Fruit fly (Drosophila melanogaster) whole organism, embryonic: ENCODE results near the gene bnl.

ENCODE experiments used
- CG12769 ChIP-seq: fragments of 200-800 bp; sonication (Bioruptor generic); optimal IDR thresholded peaks from 2 replicates; lab custom pipeline; 2019; ENCODE audit warnings: missing biosample characterization, mild to moderate bottlenecking, missing genetic modification characterization, moderate library complexity
- CG1529 ChIP-seq: fragments of 200-800 bp; sonication (Bioruptor generic); optimal IDR thresholded peaks from 3 replicates; lab custom pipeline; 2018; ENCODE audit warnings: missing biosample characterization, missing genetic modification characterization
- CG34422 ChIP-seq: fragments of 200-800 bp; sonication (Bioruptor generic); IDR thresholded peaks from 3 replicates; pipeline ENCODE4 v1.3.6; 2022; ENCODE audit warnings: missing biosample characterization, missing genetic modification characterization
- CG4328 ChIP-seq: fragments of 200-800 bp; sonication (Bioruptor generic); optimal IDR thresholded peaks from 3 replicates; lab custom pipeline; 2017; ENCODE audit warnings: missing biosample characterization, missing genetic modification reagents, missing genetic modification characterization
- CG43689 ChIP-seq: fragments of 200-800 bp; sonication (Bioruptor generic); IDR thresholded peaks from 2 replicates; pipeline ENCODE4 v1.3.6; 2022; ENCODE audit warnings: missing biosample characterization, missing genetic modification characterization
- CG6254 ChIP-seq: fragments of 200-800 bp; sonication (Bioruptor generic); optimal IDR thresholded peaks from 3 replicates; lab custom pipeline; 2017; ENCODE audit warnings: mild to moderate bottlenecking, missing biosample characterization, missing genetic modification reagents, missing genetic modification characterization
- CG6689 ChIP-seq: fragments of 200-800 bp; sonication (Bioruptor generic); IDR thresholded peaks from 2 replicates; pipeline ENCODE4 v1.3.6; 2022; ENCODE audit warnings: missing biosample characterization, missing genetic modification characterization
- CG7839 ChIP-seq: fragments of 200-800 bp; sonication (Bioruptor generic); optimal IDR thresholded peaks from 3 replicates; lab custom pipeline; 2018; ENCODE audit warnings: missing biosample characterization, mild to moderate bottlenecking, missing genetic modification characterization, moderate library complexity
- CG7928 ChIP-seq: fragments of 200-800 bp; sonication (Bioruptor generic); optimal IDR thresholded peaks from 2 replicates; lab custom pipeline; 2017; ENCODE audit warnings: missing biosample characterization, mild to moderate bottlenecking, missing genetic modification characterization
- CG9609 ChIP-seq: fragments of 200-800 bp; sonication (Bioruptor generic); optimal IDR thresholded peaks from 3 replicates; lab custom pipeline; 2016; ENCODE audit warnings: missing biosample characterization, missing genetic modification characterization
- Dbx ChIP-seq: fragments of 200-800 bp; sonication (Bioruptor generic); IDR thresholded peaks from 3 replicates; pipeline ENCODE4 v1.3.6; 2022; ENCODE audit warnings: missing biosample characterization, missing genetic modification characterization
- Dek ChIP-seq: fragments of 200-800 bp; sonication (Bioruptor generic); optimal IDR thresholded peaks from 3 replicates; lab custom pipeline; 2019; ENCODE audit warnings: missing biosample characterization, mild to moderate bottlenecking, missing genetic modification characterization, moderate library complexity
- Dfd ChIP-seq, 2 experiments: fragments of >200 bp; optimal IDR thresholded peaks; 2 replicates each; lab custom pipeline; 2017; ENCODE audit warnings: missing biosample characterization in 2 of 2, missing genetic modification characterization in 2 of 2
- Dll ChIP-seq: fragments of 200-800 bp; sonication (Bioruptor generic); IDR thresholded peaks from 4 replicates; pipeline ENCODE4 v1.3.6; 2022; ENCODE audit warnings: missing biosample characterization, missing genetic modification characterization; ENCODE audit not compliant: partially characterized antibody
- E2f1 ChIP-seq: fragments of 200-800 bp; sonication (Bioruptor generic); IDR thresholded peaks from 2 replicates; pipeline ENCODE4 v1.3.6; 2022; ENCODE audit warnings: missing biosample characterization, missing genetic modification characterization
- Ets65A ChIP-seq: fragments of 200-800 bp; sonication (Bioruptor generic); peaks from one replicate; lab custom pipeline; 2016; ENCODE audit warnings: missing biosample characterization, missing genetic modification characterization
- Ets97D ChIP-seq: fragments of 200-800 bp; sonication (Bioruptor generic); optimal IDR thresholded peaks from 3 replicates; lab custom pipeline; 2016; ENCODE audit warnings: missing biosample characterization, missing genetic modification characterization
- HLH3B ChIP-seq: fragments of 200-800 bp; sonication (Bioruptor generic); IDR thresholded peaks from 2 replicates; pipeline ENCODE4 v1.3.6; 2022; ENCODE audit warnings: missing biosample characterization, missing genetic modification characterization
- HLHmδ ChIP-seq: fragments of 200-800 bp; sonication (Bioruptor generic); optimal IDR thresholded peaks from 2 replicates; lab custom pipeline; 2018; ENCODE audit warnings: missing biosample characterization, mild to moderate bottlenecking, missing genetic modification characterization, moderate library complexity
- Hr3 ChIP-seq: fragments of 200-800 bp; sonication (Bioruptor generic); optimal IDR thresholded peaks from 3 replicates; lab custom pipeline; 2016; ENCODE audit warnings: missing biosample characterization, missing genetic modification characterization
- Kr ChIP-seq: fragments of 200-800 bp; sonication (Bioruptor generic); optimal IDR thresholded peaks from 2 replicates; lab custom pipeline; 2017; ENCODE audit warnings: missing biosample characterization, mild to moderate bottlenecking, missing genetic modification characterization
- Pdp1 ChIP-seq, 2 experiments: fragments of 200-800 bp; sonication (Bioruptor generic); optimal IDR thresholded peaks; 3 replicates each; lab custom pipeline; 2016; ENCODE audit warnings: missing biosample characterization in 2 of 2, missing genetic modification characterization in 2 of 2, mild to moderate bottlenecking in 1 of 2, moderate library complexity in 1 of 2
- Ptx1 ChIP-seq: fragments of 200-800 bp; sonication (Bioruptor generic); IDR thresholded peaks from 2 replicates; pipeline ENCODE4 v1.3.6; 2022; ENCODE audit warnings: missing biosample characterization, missing genetic modification characterization
- Sox100B ChIP-seq: fragments of 200-800 bp; sonication (Bioruptor generic); optimal IDR thresholded peaks from 3 replicates; lab custom pipeline; 2018; ENCODE audit warnings: missing biosample characterization, mild to moderate bottlenecking, missing genetic modification characterization
- Xrp1 ChIP-seq: fragments of 200-800 bp; sonication (Bioruptor generic); IDR thresholded peaks from 2 replicates; pipeline ENCODE4 v1.3.6; 2022; ENCODE audit warnings: missing biosample characterization, missing genetic modification characterization
- cg ChIP-seq: fragments of 200-800 bp; sonication (Bioruptor generic); optimal IDR thresholded peaks from 3 replicates; lab custom pipeline; 2019; ENCODE audit warnings: missing biosample characterization, mild to moderate bottlenecking, missing genetic modification characterization, moderate library complexity
- dan ChIP-seq: fragments of 200-800 bp; sonication (Bioruptor generic); IDR thresholded peaks from 2 replicates; pipeline ENCODE4 v1.3.6; 2022; ENCODE audit warnings: missing biosample characterization, missing genetic modification characterization
- dati ChIP-seq: fragments of 200-800 bp; sonication (Bioruptor generic); IDR thresholded peaks from 2 replicates; pipeline ENCODE4 v1.3.6; 2022; ENCODE audit warnings: missing biosample characterization, missing genetic modification characterization
- dmrt11E ChIP-seq: fragments of 200-800 bp; sonication (Bioruptor generic); optimal IDR thresholded peaks from 3 replicates; lab custom pipeline; 2018; ENCODE audit warnings: missing biosample characterization, mild to moderate bottlenecking, missing genetic modification characterization, moderate library complexity
- ewg ChIP-seq: fragments of 200-800 bp; sonication (Bioruptor generic); optimal IDR thresholded peaks from 3 replicates; lab custom pipeline; 2017; ENCODE audit warnings: mild to moderate bottlenecking, missing biosample characterization, missing genetic modification reagents, missing genetic modification characterization
- exex ChIP-seq: fragments of 200-800 bp; sonication (Bioruptor generic); optimal IDR thresholded peaks from 4 replicates; lab custom pipeline; 2018; ENCODE audit warnings: missing biosample characterization, mild to moderate bottlenecking, missing genetic modification characterization, moderate library complexity
- gce ChIP-seq: fragments of 200-800 bp; sonication (Bioruptor generic); IDR thresholded peaks from 3 replicates; pipeline ENCODE4 v1.3.6; 2022; ENCODE audit warnings: missing biosample characterization, missing genetic modification characterization
- gcm2 ChIP-seq: fragments of 200-800 bp; sonication (Bioruptor generic); optimal IDR thresholded peaks from 2 replicates; lab custom pipeline; 2016; ENCODE audit warnings: missing biosample characterization, missing genetic modification characterization
- grau ChIP-seq: fragments of 200-800 bp; optimal IDR thresholded peaks from 3 replicates; lab custom pipeline; 2019; ENCODE audit warnings: missing biosample characterization, mild to moderate bottlenecking, missing genetic modification characterization, moderate library complexity
- lab ChIP-seq: fragments of 200-800 bp; sonication (Bioruptor generic); optimal IDR thresholded peaks from 3 replicates; lab custom pipeline; 2017; ENCODE audit warnings: missing biosample characterization, missing genetic modification characterization, mild to moderate bottlenecking, moderate library complexity, missing genetic modification reagents
- lilli ChIP-seq: fragments of 200-800 bp; sonication (Bioruptor generic); optimal IDR thresholded peaks from 3 replicates; lab custom pipeline; 2016; ENCODE audit warnings: missing biosample characterization, missing genetic modification characterization
- mld ChIP-seq: fragments of 200-800 bp; sonication (Bioruptor generic); IDR thresholded peaks from 3 replicates; pipeline ENCODE4 v1.3.6; 2022; ENCODE audit warnings: missing biosample characterization, missing genetic modification characterization; ENCODE audit not compliant: partially characterized antibody
- nmo ChIP-seq: fragments of 200-800 bp; sonication (Bioruptor generic); optimal IDR thresholded peaks from 2 replicates; lab custom pipeline; 2018; ENCODE audit warnings: missing biosample characterization, mild to moderate bottlenecking, missing genetic modification characterization, moderate library complexity
- nom ChIP-seq: fragments of 200-800 bp; sonication (Bioruptor generic); optimal IDR thresholded peaks from 2 replicates; lab custom pipeline; 2017; ENCODE audit warnings: missing biosample characterization, missing genetic modification characterization, mild to moderate bottlenecking, moderate library complexity, missing genetic modification reagents
- onecut ChIP-seq: fragments of 200-800 bp; sonication (Bioruptor generic); IDR thresholded peaks from 2 replicates; pipeline ENCODE4 v1.3.6; 2022; ENCODE audit warnings: missing biosample characterization, missing genetic modification characterization
- peb ChIP-seq: fragments of 200-800 bp; sonication (Bioruptor generic); IDR thresholded peaks from 2 replicates; pipeline ENCODE4 v1.3.6; 2022; ENCODE audit warnings: missing biosample characterization, missing genetic modification characterization
- pzg ChIP-seq: fragments of 200-800 bp; sonication (Bioruptor generic); optimal IDR thresholded peaks from 3 replicates; lab custom pipeline; 2018; ENCODE audit warnings: missing biosample characterization, mild to moderate bottlenecking, missing genetic modification characterization, moderate library complexity
- ro ChIP-seq: fragments of 200-800 bp; sonication (Bioruptor generic); IDR thresholded peaks from 2 replicates; pipeline ENCODE4 v1.3.6; 2022; ENCODE audit warnings: missing biosample characterization, missing genetic modification characterization
- sens ChIP-seq: fragments of 200-800 bp; sonication (Bioruptor generic); peaks from one replicate; lab custom pipeline; 2016; ENCODE audit warnings: missing biosample characterization, missing genetic modification characterization
- seq ChIP-seq: fragments of 200-800 bp; sonication (Bioruptor generic); IDR thresholded peaks from 2 replicates; pipeline ENCODE4 v1.3.6; 2022; ENCODE audit warnings: missing biosample characterization, missing genetic modification characterization
- sr ChIP-seq: fragments of 200-800 bp; sonication (Bioruptor generic); IDR thresholded peaks from 3 replicates; pipeline ENCODE4 v1.3.6; 2022; ENCODE audit warnings: missing biosample characterization, missing genetic modification characterization
- stwl ChIP-seq: fragments of 200-800 bp; sonication (Bioruptor generic); optimal IDR thresholded peaks from 3 replicates; lab custom pipeline; 2018; ENCODE audit warnings: missing biosample characterization, mild to moderate bottlenecking, missing genetic modification characterization, moderate library complexity
- wek ChIP-seq: fragments of 200-800 bp; sonication (Bioruptor generic); optimal IDR thresholded peaks from 3 replicates; lab custom pipeline; 2018; ENCODE audit warnings: missing biosample characterization, mild to moderate bottlenecking, missing genetic modification characterization, moderate library complexity
- zfh1 ChIP-seq: fragments of 200-800 bp; sonication (Bioruptor generic); IDR thresholded peaks from 3 replicates; pipeline ENCODE4 v1.3.6; 2022; ENCODE audit warnings: missing biosample characterization, missing genetic modification characterization

Gene bnl

DNA sequence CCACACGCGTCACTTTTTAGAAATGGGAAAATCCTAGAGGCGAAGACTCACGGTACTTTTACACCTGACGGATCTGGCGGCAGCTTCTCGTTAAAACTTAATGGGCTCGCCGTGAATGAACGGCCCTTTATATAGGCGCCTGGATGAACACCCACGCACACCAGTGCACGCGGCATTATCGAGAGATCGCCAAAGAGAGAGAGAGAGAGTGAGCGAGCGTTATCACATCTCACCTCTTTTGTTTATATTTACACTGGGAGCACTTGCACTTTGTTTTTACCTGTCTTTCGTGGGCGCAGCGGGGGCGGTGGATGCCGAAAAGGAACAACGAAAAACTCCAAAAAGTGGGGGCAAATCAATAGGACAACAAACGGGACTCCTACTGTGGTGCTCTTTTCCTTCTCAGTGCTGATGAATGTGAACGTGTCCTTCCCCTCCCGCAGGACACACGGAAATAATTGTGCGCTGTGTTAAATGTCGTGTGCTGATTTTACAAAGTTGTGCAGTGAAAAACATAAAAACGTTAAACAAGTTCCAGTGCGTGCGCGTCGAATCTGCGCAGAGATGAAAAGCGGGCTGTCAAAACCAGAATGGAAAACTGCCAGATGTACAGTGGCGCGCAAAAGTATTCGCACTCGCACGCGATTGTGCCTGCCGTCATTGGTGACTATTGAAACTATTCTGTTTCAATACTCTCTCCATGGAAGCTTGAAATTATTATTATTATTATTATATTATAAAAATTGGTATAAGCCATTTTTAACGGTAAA, 38.7 kb upstream of the bnl start, which contains the start of gene Mrp5 (continued):
- TF ChIP-seq stwl (no peak), ro (no peak), lilli (peak; percentile 26), sens (GFP tag; lab: Kevin White, UChicago) (peak; percentile 64), mld (GFP tag; lab: Robert Waterston, UW) (no peak), HLH3B (peak; percentile 64), CG7928 (GFP tag; lab: Kevin White, UChicago) (no peak), peb (GFP tag; lab: Robert Waterston, UW) (0 out of 2 replicates have a peak, but pooled peaks have one; percentile 12), Sox100B (GFP tag; lab: Kevin White, UChicago) (peak; percentile 41), ewg (peak; percentile 95), gcm2 (GFP tag; lab: Kevin White, UChicago) (no peak), wek (GFP tag; lab: Kevin White, UChicago) (peak; percentile 64), CG12769 (tag; lab: Kevin White, UChicago) (peak; percentile 28), HLHmδ (GFP tag; lab: Kevin White, UChicago) (peak; percentile 77), dati (GFP tag; lab: Robert Waterston, UW) (no peak), Hr3 (GFP tag; lab: Kevin White, UChicago) (peak; percentile 17), gce (peak; percentile 43; the same call in 1 of the 3 replicates), CG4328 (GFP tag; lab: Kevin White, UChicago) (peak; percentile 12), Ets65A (GFP tag; lab: Kevin White, UChicago) (peak; percentile 73), nom (GFP tag; lab: Kevin White, UChicago) (peak; percentile 56), lab (GFP tag; lab: Kevin White, UChicago) (peak; percentile 36), zfh1 (peak; percentile 70), CG1529 (no peak), onecut (GFP tag; lab: Robert Waterston, UW) (peak; percentile 75), Dll (GFP tag; lab: Robert Waterston, UW) (0 out of 4 replicates have a peak, but pooled peaks have one; percentile 18), Dfd (GFP tag; optimal IDR thresholded peaks at IDR 0.05; lab: Kevin White, UChicago) (no peak), Pdp1 (GFP tag; optimal IDR thresholded peaks at IDR 0.05; lab: Kevin White, UChicago) (peak; percentile 3 to 14), CG6689 (GFP tag; lab: Robert Waterston, UW) (peak; percentile 57), Dbx (GFP tag; lab: Robert Waterston, UW) (peak; percentile 46; the same call in 1 of the 3 replicates), Dek (tag; lab: Kevin White, UChicago) (peak; percentile 19), seq (GFP tag; lab: Robert Waterston, UW) (no peak), E2f1 (peak; percentile 62), exex (tag; lab: Kevin White, UChicago) (peak; percentile 10), Xrp1 (GFP tag; lab: Robert Waterston, UW) (peak; percentile 64), cg (GFP tag; lab: Kevin White, UChicago) (peak; percentile 78), nmo (peak; percentile 41), sr (GFP tag; lab: Robert Waterston, UW) (peak; percentile 91), CG7839 (tag; lab: Kevin White, UChicago) (peak; percentile 53), CG43689 (GFP tag; lab: Robert Waterston, UW) (peak; percentile 50; the same call in 1 of the 2 replicates), pzg (GFP tag; lab: Kevin White, UChicago) (peak; percentile 8), CG34422 (GFP tag; lab: Robert Waterston, UW) (peak; percentile 57; the same call in 2 of the 3 replicates), Ptx1 (GFP tag; lab: Robert Waterston, UW) (peak; percentile 52), dmrt11E (tag; lab: Kevin White, UChicago) (no peak), Kr (GFP tag; lab: Kevin White, UChicago) (peak; percentile 68), CG6254 (GFP tag; lab: Kevin White, UChicago) (peak; percentile 50), Ets97D (peak; percentile 4), dan (GFP tag; lab: Robert Waterston, UW) (no peak), grau (tag; lab: Kevin White, UChicago) (peak; percentile 40), CG9609 (GFP tag; lab: Kevin White, UChicago) (peak; percentile 12)
